Fruit fly (Drosophila melanogaster): Measurements from ENCODE around the gene indra.
A peak's percentile ranks its signal among the peaks of the same experiment; 100 is the strongest.

The indra gene

dm6 chr3L:1335428-1335764 lies 6.8 kb downstream of the indra start (continued):
- TF ChIP-seq sens (GFP tag) = peak; percentile 10
- TF ChIP-seq prd (optimal IDR thresholded peaks at IDR 0.05) = no peak
- peak; percentile 69 for TF ChIP-seq prd (GFP tag; IDR thresholded peaks at IDR 0.05)
- TF ChIP-seq Atf-2 (GFP tag; optimal IDR thresholded peaks at IDR 0.05) = peak; percentile 49
- peak; percentile 33; the same call in 1 of the 2 replicates for TF ChIP-seq CG32772 (GFP tag; IDR thresholded peaks at IDR 0.05)
- TF ChIP-seq lab (GFP tag; optimal IDR thresholded peaks at IDR 0.05) = peak; percentile 81
- TF ChIP-seq gsb (GFP tag; IDR thresholded peaks at IDR 0.05) = 0 out of 2 replicates have a peak, but pooled peaks have one; percentile 32
- peak; percentile 67 for TF ChIP-seq Hmr (GFP tag; optimal IDR thresholded peaks at IDR 0.05)
- peak; percentile 61 for TF ChIP-seq lilli (GFP tag; optimal IDR thresholded peaks at IDR 0.05)
- 0 out of 2 replicates have a peak, but pooled peaks have one; percentile 30 for TF ChIP-seq Awh (GFP tag; IDR thresholded peaks at IDR 0.05)
- TF ChIP-seq CG2712 (tag; optimal IDR thresholded peaks at IDR 0.05) = peak; percentile 21

DNA sequence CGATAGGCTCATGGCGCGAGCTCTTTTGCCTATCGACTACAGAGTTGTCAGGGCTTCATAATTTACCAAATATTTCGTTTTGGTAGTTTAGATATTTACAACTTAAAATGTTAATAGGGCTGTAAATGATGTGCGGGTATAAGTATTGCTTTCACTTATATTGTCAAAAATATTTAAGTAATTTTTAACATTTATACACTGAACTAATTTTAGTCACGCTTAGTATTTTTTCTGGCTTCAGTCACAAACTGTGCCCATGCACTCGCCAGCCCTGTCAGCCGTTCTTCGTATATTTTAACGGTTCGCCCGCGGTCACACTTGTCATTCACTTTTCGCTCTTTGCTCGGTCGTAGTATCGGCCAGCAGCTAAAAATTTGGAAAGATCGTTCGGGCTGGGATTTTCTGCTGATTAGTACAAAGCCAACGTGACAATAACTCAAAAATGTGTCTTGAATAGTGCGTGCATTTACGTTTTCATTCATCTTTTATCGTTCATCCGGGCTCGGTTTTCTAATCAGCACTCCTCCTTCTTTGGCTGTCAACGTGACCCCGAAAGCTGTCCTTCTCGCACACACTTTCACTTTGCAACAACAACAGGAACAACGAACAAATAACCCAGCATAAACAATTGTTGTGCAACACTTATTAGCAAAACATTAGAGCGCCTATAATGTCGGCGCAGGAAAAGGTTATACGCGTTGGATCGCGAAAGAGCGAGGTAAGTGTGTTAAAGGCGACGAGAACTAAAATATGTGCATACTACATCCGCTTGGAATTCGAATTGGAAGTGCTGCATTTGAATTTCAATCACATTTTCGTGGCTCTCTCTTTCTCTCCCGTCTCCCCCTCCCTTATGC lies 7.4 kb downstream of the indra start, which contains the start of the genes Hmbs and CG2211:
Hmbs (plus strand) TSS at position 319 of the 857 bp plus-strand sequence.
CG2211 (minus strand) TSS at position 789 of the 857 bp plus-strand sequence.
- TF ChIP-seq ase (GFP tag; IDR thresholded peaks at IDR 0.05) (peak; percentile 57; the same call in 1 of the 3 replicates), wek (GFP tag; optimal IDR thresholded peaks at IDR 0.05) (peak; percentile 28), CG32772 (GFP tag; IDR thresholded peaks at IDR 0.05) (peak; percentile 73), CG42726 (GFP tag; IDR thresholded peaks at IDR 0.05; ENCODE audit: partially characterized antibody) (peak; percentile 60), CG10979 (tag; optimal IDR thresholded peaks at IDR 0.05) (peak; percentile 83), lov (optimal IDR thresholded peaks at IDR 0.05) (no peak), lov (GFP tag; IDR thresholded peaks at IDR 0.05) (peak; percentile 65; the same call in 1 of the 3 replicates), gcm2 (GFP tag; optimal IDR thresholded peaks at IDR 0.05) (peak; percentile 66), esg (GFP tag; conservative IDR thresholded peaks at IDR 0.05) (peak; percentile 75), disco-r (GFP tag; optimal IDR thresholded peaks at IDR 0.05) (peak; percentile 64), Scr (GFP tag; IDR thresholded peaks at IDR 0.05; ENCODE audit: partially characterized antibody) (peak; percentile 55), CG6791 (GFP tag; IDR thresholded peaks at IDR 0.05; ENCODE audit: partially characterized antibody) (peak; percentile 17; the same call in 1 of the 3 replicates), pho (GFP tag; optimal IDR thresholded peaks at IDR 0.05) (peak; percentile 89), Gug (GFP tag; IDR thresholded peaks at IDR 0.05) (peak; percentile 78; the same call in 3 of the 4 replicates), CG5180 (GFP tag; optimal IDR thresholded peaks at IDR 0.05) (peak; percentile 65), Trl (optimal IDR thresholded peaks at IDR 0.05) (no peak), Trl (GFP tag; optimal IDR thresholded peaks at IDR 0.05) (peak; percentile 89), Neu2 (GFP tag; optimal IDR thresholded peaks at IDR 0.05; ENCODE audit: borderline replicate concordance) (peak; percentile 61), sim (GFP tag; IDR thresholded peaks at IDR 0.05) (no peak), Ravus (GFP tag; IDR thresholded peaks at IDR 0.05) (peak; percentile 36; the same call in 1 of the 2 replicates), az2 (GFP tag; optimal IDR thresholded peaks at IDR 0.05) (peak; percentile 91), row (GFP tag; IDR thresholded peaks at IDR 0.05) (peak; percentile 96), CG4730 (GFP tag; IDR thresholded peaks at IDR 0.05) (peak; percentile 60), Blimp-1 (GFP tag; optimal IDR thresholded peaks at IDR 0.05) (peak; percentile 93), Fer3 (tag; optimal IDR thresholded peaks at IDR 0.05) (peak; percentile 84), PHDP (tag; optimal IDR thresholded peaks at IDR 0.05) (peak; percentile 86), B-H1 (GFP tag; IDR thresholded peaks at IDR 0.05) (peak; percentile 80), CG2678 (tag; optimal IDR thresholded peaks at IDR 0.05) (peak; percentile 89), lilli (GFP tag; optimal IDR thresholded peaks at IDR 0.05) (peak; percentile 95), ash1 (GFP tag; optimal IDR thresholded peaks at IDR 0.05) (peak; percentile 17), CG14667 (GFP tag; IDR thresholded peaks at IDR 0.05) (peak; percentile 62), CG6689 (GFP tag; IDR thresholded peaks at IDR 0.05) (peak; percentile 80), insv (GFP tag; optimal IDR thresholded peaks at IDR 0.05) (peak; percentile 38 to 93), HLH3B (GFP tag; IDR thresholded peaks at IDR 0.05) (peak; percentile 84), CG7372 (GFP tag; IDR thresholded peaks at IDR 0.05) (peak; percentile 82), chn (GFP tag; optimal IDR thresholded peaks at IDR 0.05) (peak; percentile 92), CG7928 (GFP tag; optimal IDR thresholded peaks at IDR 0.05) (peak; percentile 96), GATAe (GFP tag; conservative IDR thresholded peaks at IDR 0.05) (no peak; the same call in 1 of the 2 replicates), Doc3 (GFP tag; IDR thresholded peaks at IDR 0.05; ENCODE audit: partially characterized antibody) (no peak)

Measured in whole organism, embryonic.